Worm (Caenorhabditis elegans) whole organism, midembryonic: ENCODE data around the gene sel-15.

Experiments used
- T22C8.4 ChIP-seq: fragments of 200-800 bp; sonication (Bioruptor generic); IDR thresholded peaks from 2 replicates; pipeline ENCODE4 v1.3.6; 2022; ENCODE audit warnings: missing genetic modification characterization, missing compliant biosample characterization
- klf-2 ChIP-seq: fragments of 200-800 bp; sonication (Bioruptor generic); conservative IDR thresholded peaks from 2 replicates; pipeline ENCODE4 v1.3.6; 2022; ENCODE audit warnings: missing genetic modification reagents, missing genetic modification characterization, missing compliant biosample characterization
- med-1 ChIP-seq: sonication (generic microtip); optimal IDR thresholded peaks from 2 replicates; lab custom pipeline; 2017; ENCODE audit warnings: missing genetic modification characterization, mild to moderate bottlenecking, missing compliant biosample characterization, antibody characterized with exemption, missing genetic modification reagents; ENCODE audit not compliant: insufficient read depth
- ref-1 ChIP-seq: fragments of 200-800 bp; sonication (Bioruptor generic); conservative IDR thresholded peaks from 2 replicates; pipeline ENCODE4 v1.3.6; 2022; ENCODE audit warnings: missing genetic modification reagents, missing genetic modification characterization, missing compliant biosample characterization
- tab-1 ChIP-seq: fragments of 200-800 bp; sonication (Bioruptor generic); IDR thresholded peaks from 2 replicates; pipeline ENCODE4 v1.3.6; 2022; ENCODE audit warnings: missing genetic modification characterization, missing compliant biosample characterization
- ztf-23 ChIP-seq: fragments of 200-800 bp; sonication (Bioruptor generic); IDR thresholded peaks from 2 replicates; pipeline ENCODE4 v1.3.6; 2022; ENCODE audit warnings: missing genetic modification reagents, missing genetic modification characterization, missing compliant biosample characterization

ce11 chrIII:683318-683717 lies 13.0 kb downstream of the sel-15 start, which contains the start of gene W02B3.4:
- TF ChIP-seq klf-2 (GFP tag; lab: Robert Waterston, UW) (no peak), T22C8.4 (GFP tag; lab: Robert Waterston, UW) (no peak), ztf-23 (GFP tag; lab: Robert Waterston, UW) (no peak), ref-1 (GFP tag; lab: Robert Waterston, UW) (no peak), tab-1 (GFP tag; lab: Robert Waterston, UW) (no peak), med-1 (GFP tag; lab: Kevin White, UChicago) (no peak)
